Fruit fly (Drosophila melanogaster): ENCODE data around the gene Daxx.

The Daxx gene

dm6 chr2L:6473076-6474037 lies 7.4 kb upstream of the Daxx start, which contains the start of gene mmy (continued):
- TF ChIP-seq CG13894 (tag; optimal IDR thresholded peaks at IDR 0.05) (peak; percentile 43), Lhr (GFP tag; optimal IDR thresholded peaks at IDR 0.05) (no peak), CG7372 (GFP tag; IDR thresholded peaks at IDR 0.05) (no peak), CG6791 (GFP tag; IDR thresholded peaks at IDR 0.05; ENCODE audit: partially characterized antibody) (no peak), CG18476 (GFP tag; optimal IDR thresholded peaks at IDR 0.05) (peak; percentile 38), da (GFP tag; optimal IDR thresholded peaks at IDR 0.05) (no peak), luna (GFP tag; optimal IDR thresholded peaks at IDR 0.05) (no peak), org-1 (GFP tag; optimal IDR thresholded peaks at IDR 0.05) (peak; percentile 4), CG17829 (tag; optimal IDR thresholded peaks at IDR 0.05) (peak; percentile 14), p53 (GFP tag; optimal IDR thresholded peaks at IDR 0.05) (no peak), CG1792 (GFP tag; optimal IDR thresholded peaks at IDR 0.05) (no peak), CG13424 (tag; optimal IDR thresholded peaks at IDR 0.05) (peak; percentile 72), Ssrp (tag; optimal IDR thresholded peaks at IDR 0.05) (peak; percentile 61), dmrt11E (tag; optimal IDR thresholded peaks at IDR 0.05) (no peak), tap (tag; optimal IDR thresholded peaks at IDR 0.05) (peak; percentile 7), CG34224 (GFP tag; IDR thresholded peaks at IDR 0.05; ENCODE audit: partially characterized antibody) (no peak; the same call in 2 of the 3 replicates), CG13296 (GFP tag; optimal IDR thresholded peaks at IDR 0.05) (peak; percentile 13), ash1 (GFP tag; optimal IDR thresholded peaks at IDR 0.05) (no peak), Hr39 (optimal IDR thresholded peaks at IDR 0.05) (no peak), CG8290 (GFP tag; optimal IDR thresholded peaks at IDR 0.05) (no peak), CG8290 (tag; optimal IDR thresholded peaks at IDR 0.05) (peak in 1 of 2 experiments; percentile 68), CG5180 (GFP tag; optimal IDR thresholded peaks at IDR 0.05) (no peak), Aef1 (GFP tag; IDR thresholded peaks at IDR 0.05) (peak; percentile 86), gcm (GFP tag; optimal IDR thresholded peaks at IDR 0.05) (no peak), Mad (GFP tag; optimal IDR thresholded peaks at IDR 0.05) (peak; percentile 33), CG1603 (tag; optimal IDR thresholded peaks at IDR 0.05) (peak; percentile 63), Drgx (GFP tag; IDR thresholded peaks at IDR 0.05) (peak; percentile 71), CG18764 (GFP tag; optimal IDR thresholded peaks at IDR 0.05) (no peak), Myb (GFP tag; optimal IDR thresholded peaks at IDR 0.05) (peak; percentile 33), CG17912 (GFP tag; optimal IDR thresholded peaks at IDR 0.05) (peak; percentile 53), Optix (GFP tag; IDR thresholded peaks at IDR 0.05) (no peak), aop (GFP tag; IDR thresholded peaks at IDR 0.05) (peak; percentile 84), eve (GFP tag; optimal IDR thresholded peaks at IDR 0.05) (no peak), Kr (GFP tag; optimal IDR thresholded peaks at IDR 0.05) (no peak), Atf6 (GFP tag; IDR thresholded peaks at IDR 0.05) (peak; percentile 9; the same call in 1 of the 2 replicates), CG7357 (GFP tag; IDR thresholded peaks at IDR 0.05) (no peak), CG17385 (GFP tag; optimal IDR thresholded peaks at IDR 0.05) (peak; percentile 47), otp (GFP tag; IDR thresholded peaks at IDR 0.05) (peak; percentile 9; the same call in 1 of the 3 replicates), Doc2 (GFP tag; IDR thresholded peaks at IDR 0.05) (no peak), Scr (GFP tag; IDR thresholded peaks at IDR 0.05; ENCODE audit: partially characterized antibody) (peak; percentile 46), pb (GFP tag; optimal IDR thresholded peaks at IDR 0.05) (no peak), CG32772 (GFP tag; IDR thresholded peaks at IDR 0.05) (peak; percentile 54; the same call in 1 of the 2 replicates), Usf (GFP tag; optimal IDR thresholded peaks at IDR 0.05) (no peak), Asciz (GFP tag; optimal IDR thresholded peaks at IDR 0.05) (peak; percentile 44), Hsf (GFP tag; optimal IDR thresholded peaks at IDR 0.05) (peak; percentile 1), ERR (GFP tag; optimal IDR thresholded peaks at IDR 0.05) (peak; percentile 50), klu (GFP tag; IDR thresholded peaks at IDR 0.05) (0 out of 2 replicates have a peak, but pooled peaks have one; percentile 26), exex (tag; optimal IDR thresholded peaks at IDR 0.05) (peak; percentile 73), CG6813 (GFP tag; optimal IDR thresholded peaks at IDR 0.05) (peak; percentile 22)

Data from whole organism, embryonic.